Worm (Caenorhabditis elegans) whole organism, early embryonic: ENCODE data around the gene mob-2.
A peak's percentile ranks its signal among the peaks of the same experiment; 100 is the strongest.

Experiments
- B0310.2 ChIP-seq: sonication (generic microtip); optimal IDR thresholded peaks from 2 replicates; lab custom pipeline; 2016; ENCODE audit warnings: mild to moderate bottlenecking, missing genetic modification characterization, missing compliant biosample characterization
- F13C5.2 ChIP-seq: sonication (generic microtip); optimal IDR thresholded peaks from 2 replicates; lab custom pipeline; 2017; ENCODE audit warnings: mild to moderate bottlenecking, missing genetic modification characterization, inconsistent platforms, missing compliant biosample characterization
- aly-1 ChIP-seq: sonication (generic microtip); optimal IDR thresholded peaks from 2 replicates; lab custom pipeline; 2016; ENCODE audit warnings: missing genetic modification characterization, missing compliant biosample characterization
- ama-1 ChIP-seq: fragments of 150-350 bp; optimal IDR thresholded peaks from 2 replicates; lab custom pipeline; 2014
- ceh-13 ChIP-seq: fragments of 200-800 bp; sonication (Bioruptor generic); optimal IDR thresholded peaks from 2 replicates; lab custom pipeline; 2018; ENCODE audit warnings: mild to moderate bottlenecking, missing genetic modification characterization, missing compliant biosample characterization
- ceh-36 ChIP-seq: sonication (generic microtip); optimal IDR thresholded peaks from 2 replicates; lab custom pipeline; 2016; ENCODE audit warnings: missing genetic modification characterization, inconsistent platforms, missing compliant biosample characterization
- ets-7 ChIP-seq: sonication (generic microtip); optimal IDR thresholded peaks from 2 replicates; lab custom pipeline; 2016; ENCODE audit warnings: missing genotype, missing genetic modification characterization, missing compliant biosample characterization
- flt-1 ChIP-seq: fragments of 200-800 bp; sonication (Bioruptor generic); IDR thresholded peaks from 2 replicates; pipeline ENCODE4 v1.3.6; 2022; ENCODE audit warnings: missing genetic modification characterization, missing compliant biosample characterization
- hmbx-1 ChIP-seq: sonication (generic microtip); optimal IDR thresholded peaks from 2 replicates; lab custom pipeline; 2016; ENCODE audit warnings: mild to moderate bottlenecking, missing genetic modification characterization, missing compliant biosample characterization
- hmg-4 ChIP-seq: fragments of 200-800 bp; sonication (Bioruptor generic); optimal IDR thresholded peaks from 2 replicates; lab custom pipeline; 2018; ENCODE audit warnings: mild to moderate bottlenecking, missing genetic modification characterization, missing compliant biosample characterization
- hnd-1 ChIP-seq: sonication (generic microtip); optimal IDR thresholded peaks from 2 replicates; lab custom pipeline; 2016; ENCODE audit warnings: missing genetic modification characterization, missing compliant biosample characterization
- pes-1 ChIP-seq: fragments of 200-800 bp; sonication (Bioruptor generic); IDR thresholded peaks from 2 replicates; pipeline ENCODE4 v1.3.6; 2022; ENCODE audit warnings: missing genetic modification reagents, missing genetic modification characterization, missing compliant biosample characterization
- scrt-1 ChIP-seq: fragments of 200-800 bp; sonication (Bioruptor generic); IDR thresholded peaks from 2 replicates; pipeline ENCODE4 v1.3.6; 2022; ENCODE audit warnings: missing genetic modification characterization, missing compliant biosample characterization
- sea-1 ChIP-seq: fragments of 200-800 bp; sonication (Bioruptor generic); conservative IDR thresholded peaks from 2 replicates; pipeline ENCODE4 v1.3.6; 2022; ENCODE audit warnings: missing genetic modification characterization, missing compliant biosample characterization
- tbx-11 ChIP-seq: fragments of 200-800 bp; sonication (Bioruptor generic); IDR thresholded peaks from 2 replicates; pipeline ENCODE4 v1.3.6; 2022; ENCODE audit warnings: missing genetic modification characterization, missing compliant biosample characterization
- tbx-37 ChIP-seq: fragments of 200-800 bp; sonication (Bioruptor generic); conservative IDR thresholded peaks from 2 replicates; pipeline ENCODE4 v1.3.6; 2022; ENCODE audit warnings: missing genetic modification reagents, missing genetic modification characterization, missing compliant biosample characterization
- tra-4 ChIP-seq: sonication (generic microtip); optimal IDR thresholded peaks from 2 replicates; lab custom pipeline; 2017; ENCODE audit warnings: missing genetic modification characterization, missing compliant biosample characterization

Gene mob-2

ce11 chrX:13119900-13120299 lies 50.0 kb downstream of the mob-2 start:
- TF ChIP-seq hmg-4 (GFP tag; lab: Kevin White, UChicago) = no peak
- no peak for TF ChIP-seq flt-1 (GFP tag; lab: Robert Waterston, UW)

ce11 chrX:13116380-13116779 lies 53.5 kb downstream of the mob-2 start:
- TF ChIP-seq aly-1 (tag; lab: Kevin White, UChicago) = no peak
- no peak for TF ChIP-seq tbx-37 (GFP tag; lab: Robert Waterston, UW)
- no peak for TF ChIP-seq ets-7 (tag; lab: Kevin White, UChicago)

- TF ChIP-seq tbx-37 (GFP tag; lab: Robert Waterston, UW) (no peak), sea-1 (GFP tag; lab: Robert Waterston, UW) (no peak), tbx-11 (no peak), ceh-13 (no peak), hmg-4 (GFP tag; lab: Kevin White, UChicago) (no peak)
These were observed 54.2 kb downstream of the mob-2 start for ce11 chrX:13115694-13116093.

- no peak for TF ChIP-seq scrt-1
- TF ChIP-seq hmbx-1 (tag; lab: Kevin White, UChicago) = no peak
- no peak for TF ChIP-seq flt-1 (GFP tag; lab: Robert Waterston, UW)
- TF ChIP-seq sea-1 (GFP tag; lab: Robert Waterston, UW) = no peak
These were observed 56.4 kb downstream of the mob-2 start, which contains the start of gene F17H10.2 for ce11 chrX:13113457-13113856. Gene F17H10.2, plus strand, starts transcription at chrX:13113772.

DNA sequence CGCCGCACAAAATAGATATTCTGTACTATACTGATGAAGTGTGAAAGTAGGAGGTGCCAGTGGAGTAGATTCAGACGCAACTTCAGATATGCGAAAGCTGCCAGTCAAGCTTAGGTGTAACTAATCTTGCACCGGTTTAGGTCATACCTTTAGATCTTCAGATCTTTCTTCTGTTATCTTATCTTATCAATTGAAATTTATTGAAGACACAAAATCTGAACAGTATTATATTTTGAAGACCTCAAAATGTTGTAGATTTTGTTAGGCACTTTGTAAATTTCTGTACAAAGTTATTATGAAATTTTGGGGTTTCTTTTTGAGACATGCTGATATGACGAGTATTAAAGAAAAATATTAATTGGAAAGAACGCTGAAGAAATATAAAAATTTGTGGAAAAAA lies 57.2 kb downstream of the mob-2 start:
- TF ChIP-seq hmbx-1 (tag; lab: Kevin White, UChicago) (no peak), tra-4 (tag; lab: Kevin White, UChicago) (no peak), scrt-1 (no peak), sea-1 (GFP tag; lab: Robert Waterston, UW) (no peak), tbx-11 (no peak), hmg-4 (GFP tag; lab: Kevin White, UChicago) (no peak), flt-1 (GFP tag; lab: Robert Waterston, UW) (no peak), B0310.2 (tag; lab: Kevin White, UChicago) (no peak), ceh-36 (no peak), aly-1 (tag; lab: Kevin White, UChicago) (no peak), ama-1 (lab: Kevin White, UChicago) (no peak), hnd-1 (no peak), tbx-37 (GFP tag; lab: Robert Waterston, UW) (no peak), pes-1 (GFP tag; lab: Robert Waterston, UW) (no peak)

DNA sequence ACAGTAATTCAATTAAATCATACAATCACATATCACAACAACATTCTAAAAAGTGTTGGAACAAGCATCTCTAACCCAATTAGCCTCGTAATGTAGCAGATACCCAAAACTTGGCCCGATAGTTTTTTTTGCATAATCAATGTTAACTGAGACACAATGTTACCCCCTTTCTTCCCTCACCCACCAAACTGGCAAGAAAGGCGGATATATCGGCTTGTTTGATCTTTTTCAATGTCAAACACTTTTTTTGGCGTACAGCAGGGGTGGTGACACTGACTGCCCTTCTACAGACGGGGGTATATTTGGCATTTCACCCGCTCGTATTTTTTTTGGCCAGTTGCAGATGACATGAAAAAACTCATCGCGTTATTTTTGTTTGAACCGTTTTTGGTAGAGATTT lies 59.9 kb downstream of the mob-2 start:
- TF ChIP-seq ets-7 (tag; lab: Kevin White, UChicago) = no peak

DNA sequence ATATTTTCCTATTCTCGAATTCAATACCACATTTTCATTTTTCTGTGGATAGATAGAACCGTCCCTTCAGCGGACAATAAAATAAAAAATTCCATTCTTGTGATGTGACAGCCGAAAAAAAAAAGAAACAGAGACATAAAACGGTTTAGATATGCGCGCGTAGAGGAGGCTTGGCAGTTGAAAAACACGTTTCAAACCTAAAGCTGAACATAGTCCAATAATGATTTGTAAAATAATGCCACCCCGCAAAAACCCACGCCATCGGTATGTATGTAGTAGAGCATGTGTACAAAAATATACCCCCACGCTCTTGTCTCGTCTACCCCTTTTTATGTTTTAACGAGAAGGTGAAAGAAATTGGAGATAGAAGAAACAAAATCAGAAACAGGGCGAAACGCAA lies 61.2 kb downstream of the mob-2 start:
- no peak for TF ChIP-seq ceh-36
- no peak for TF ChIP-seq pes-1 (GFP tag; lab: Robert Waterston, UW)
- no peak for TF ChIP-seq F13C5.2 (tag; lab: Kevin White, UChicago)
- no peak for TF ChIP-seq hmbx-1 (tag; lab: Kevin White, UChicago)
- TF ChIP-seq B0310.2 (tag; lab: Kevin White, UChicago) = no peak
- TF ChIP-seq ceh-13 = no peak
- no peak for TF ChIP-seq sea-1 (GFP tag; lab: Robert Waterston, UW)

ce11 chrX:13106177-13106761 lies 63.6 kb downstream of the mob-2 start:
- TF ChIP-seq ceh-13 = no peak
- TF ChIP-seq tra-4 (tag; lab: Kevin White, UChicago) = no peak
- TF ChIP-seq sea-1 (GFP tag; lab: Robert Waterston, UW) = no peak

DNA sequence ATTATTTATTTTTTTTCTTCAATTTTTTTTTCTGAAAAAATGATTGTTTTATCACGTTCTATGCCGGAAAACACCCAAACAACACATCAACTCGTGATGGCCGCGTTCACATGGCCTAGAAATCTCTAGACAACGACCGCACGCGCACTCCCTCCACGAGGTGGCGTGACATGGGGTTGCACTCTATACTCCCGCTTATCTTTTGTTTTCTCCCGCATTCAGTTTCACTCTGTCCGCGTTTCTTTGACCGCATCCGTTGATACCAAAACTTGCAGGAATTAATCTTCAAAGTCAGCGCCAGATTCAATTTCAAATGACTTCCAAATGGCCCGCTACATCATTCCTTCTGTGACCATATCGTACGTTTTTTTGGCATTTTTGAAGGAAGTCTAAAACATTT lies 64.9 kb downstream of the mob-2 start, which contains the start of gene F17H10.1:
F17H10.1 (plus strand) TSS at position 276 of the 400 bp plus-strand sequence.
- TF ChIP-seq F13C5.2 (tag; lab: Kevin White, UChicago) (peak; percentile 18), aly-1 (tag; lab: Kevin White, UChicago) (no peak), sea-1 (GFP tag; lab: Robert Waterston, UW) (no peak), hmg-4 (GFP tag; lab: Kevin White, UChicago) (peak; percentile 20), hmbx-1 (tag; lab: Kevin White, UChicago) (no peak), B0310.2 (tag; lab: Kevin White, UChicago) (no peak), flt-1 (GFP tag; lab: Robert Waterston, UW) (no peak), ceh-36 (no peak), ama-1 (lab: Kevin White, UChicago) (no peak), tbx-11 (no peak), tra-4 (tag; lab: Kevin White, UChicago) (no peak), ceh-13 (no peak), tbx-37 (GFP tag; lab: Robert Waterston, UW) (peak; percentile 42; the same call in 1 of the 2 replicates), ets-7 (tag; lab: Kevin White, UChicago) (no peak)
